Worm (Caenorhabditis elegans) whole organism, L4 larva: ENCODE data around the gene meg-1.

ENCODE experiments used
- D1046.2 ChIP-seq: fragments of 200-800 bp; sonication (Bioruptor generic); IDR thresholded peaks from 2 replicates; pipeline ENCODE4 v1.3.6; 2022; ENCODE audit warnings: missing genetic modification characterization, missing compliant biosample characterization
- F37D6.2 ChIP-seq: sonication (generic microtip); optimal IDR thresholded peaks from 2 replicates; lab custom pipeline; 2016; ENCODE audit warnings: mild to moderate bottlenecking, missing genetic modification characterization, missing compliant biosample characterization
- F44E2.7 ChIP-seq: fragments of 200-800 bp; sonication (Bioruptor generic); IDR thresholded peaks from 2 replicates; pipeline ENCODE4 v2.1.2; 2022; ENCODE audit warnings: missing genetic modification characterization, missing compliant biosample characterization
- F49E8.2 ChIP-seq: sonication (generic microtip); optimal IDR thresholded peaks from 2 replicates; lab custom pipeline; 2016; ENCODE audit warnings: missing compliant biosample characterization, mild to moderate bottlenecking, missing genetic modification characterization, borderline replicate concordance
- R02D3.7 ChIP-seq: fragments of 150-350 bp; sonication (generic microtip); optimal IDR thresholded peaks from 3 replicates; lab custom pipeline; 2014; ENCODE audit warnings: missing biosample characterization, missing genetic modification characterization
- T26A8.4 ChIP-seq: fragments of 200-800 bp; sonication (Bioruptor generic); IDR thresholded peaks from 2 replicates; pipeline ENCODE4 v1.3.6; 2022; ENCODE audit warnings: missing genetic modification characterization, missing compliant biosample characterization
- Y105C5A.15 ChIP-seq: fragments of 200-800 bp; sonication (Bioruptor generic); IDR thresholded peaks from 2 replicates; pipeline ENCODE4 v1.3.6; 2022; ENCODE audit warnings: missing genetic modification characterization, missing compliant biosample characterization
- Y5F2A.4 ChIP-seq: fragments of 200-800 bp; sonication (Bioruptor generic); optimal IDR thresholded peaks from 2 replicates; lab custom pipeline; 2018; ENCODE audit warnings: mild to moderate bottlenecking, missing genetic modification characterization, missing compliant biosample characterization
- aha-1 ChIP-seq: fragments of 150-350 bp; peaks from one replicate; lab custom pipeline; 2014; ENCODE audit warnings: missing biosample characterization, missing genetic modification characterization
- ama-1 ChIP-seq: fragments of 150-350 bp; optimal IDR thresholded peaks from 2 replicates; lab custom pipeline; 2014; ENCODE audit warnings: inconsistent platforms, mixed read lengths
- attf-4 ChIP-seq: sonication (generic microtip); optimal IDR thresholded peaks from 3 replicates; lab custom pipeline; 2017; ENCODE audit warnings: missing biosample characterization, missing genetic modification characterization
- ceh-28 ChIP-seq: fragments of 150-350 bp; optimal IDR thresholded peaks from 2 replicates; lab custom pipeline; 2014; ENCODE audit warnings: missing biosample characterization, missing genetic modification reagents, missing genetic modification characterization
- ceh-62 ChIP-seq: sonication (generic microtip); optimal IDR thresholded peaks from 2 replicates; lab custom pipeline; 2017; ENCODE audit warnings: missing biosample characterization, missing genetic modification characterization
- ces-1 ChIP-seq: fragments of 150-350 bp; sonication (generic microtip); optimal IDR thresholded peaks from 4 replicates; lab custom pipeline; 2014; ENCODE audit warnings: missing biosample characterization, missing genetic modification reagents, missing genetic modification characterization
- ctbp-1 ChIP-seq: fragments of 200-800 bp; sonication (Bioruptor generic); IDR thresholded peaks from 2 replicates; pipeline ENCODE4 v1.3.6; 2022; ENCODE audit warnings: missing genetic modification reagents, missing genetic modification characterization, missing compliant biosample characterization
- daf-12 ChIP-seq: fragments of 150-350 bp; optimal IDR thresholded peaks from 2 replicates; lab custom pipeline; 2014; ENCODE audit warnings: missing biosample characterization, missing genetic modification reagents, missing genetic modification characterization
- daf-16 ChIP-seq, 3 experiments: sonication (generic microtip); optimal IDR thresholded peaks; 2 replicates each; lab custom pipeline; 2016 to 2017; ENCODE audit warnings: missing genetic modification characterization in 3 of 3, missing genetic modification reagents in 3 of 3, mild to moderate bottlenecking in 2 of 3, missing compliant biosample characterization in 2 of 3, missing biosample characterization in 1 of 3, moderate library complexity in 1 of 3
- daf-8 ChIP-seq: fragments of 200-800 bp; sonication (Bioruptor generic); IDR thresholded peaks from 2 replicates; pipeline ENCODE4 v1.3.6; 2022; ENCODE audit warnings: missing genetic modification characterization, missing compliant biosample characterization
- dmd-6 ChIP-seq: fragments of 200-800 bp; sonication (Bioruptor generic); IDR thresholded peaks from 2 replicates; pipeline ENCODE4 v1.3.6; 2022; ENCODE audit warnings: missing genetic modification reagents, missing genetic modification characterization, missing compliant biosample characterization
- duxl-1 ChIP-seq: sonication (generic microtip); optimal IDR thresholded peaks from 2 replicates; lab custom pipeline; 2016; ENCODE audit warnings: mild to moderate bottlenecking, missing genetic modification characterization, moderate library complexity, missing compliant biosample characterization; ENCODE audit not compliant: poor library complexity
- egl-43 ChIP-seq: fragments of 200-800 bp; sonication (Bioruptor generic); IDR thresholded peaks from 2 replicates; pipeline ENCODE4 v1.3.6; 2022; ENCODE audit warnings: missing genetic modification reagents, missing genetic modification characterization, missing compliant biosample characterization
- fkh-10 ChIP-seq: fragments of 150-350 bp; optimal IDR thresholded peaks from 2 replicates; lab custom pipeline; 2014; ENCODE audit warnings: missing biosample characterization, missing genetic modification reagents, missing genetic modification characterization
- gei-8 ChIP-seq: fragments of 200-800 bp; sonication (Bioruptor generic); optimal IDR thresholded peaks from 2 replicates; lab custom pipeline; 2018; ENCODE audit warnings: mild to moderate bottlenecking, missing genetic modification characterization, missing compliant biosample characterization
- hlh-30 ChIP-seq: sonication (generic microtip); optimal IDR thresholded peaks from 2 replicates; lab custom pipeline; 2017; ENCODE audit warnings: antibody characterized with exemption, mild to moderate bottlenecking, missing genetic modification characterization, missing compliant biosample characterization; ENCODE audit not compliant: insufficient read depth
- hmg-1.1 ChIP-seq: fragments of 200-800 bp; sonication (Bioruptor generic); IDR thresholded peaks from 2 replicates; pipeline ENCODE4 v1.3.6; 2022; ENCODE audit warnings: missing genetic modification reagents, missing genetic modification characterization, missing compliant biosample characterization
- lin-13 ChIP-seq: fragments of 150-350 bp; optimal IDR thresholded peaks from 2 replicates; lab custom pipeline; 2014; ENCODE audit warnings: missing biosample characterization, missing genetic modification reagents, missing genetic modification characterization
- lin-38 ChIP-seq: fragments of 200-800 bp; sonication (Bioruptor generic); IDR thresholded peaks from 2 replicates; pipeline ENCODE4 v1.3.6; 2022; ENCODE audit warnings: missing genetic modification reagents, missing genetic modification characterization, missing compliant biosample characterization
- lin-39 ChIP-seq: fragments of 150-350 bp; optimal IDR thresholded peaks from 2 replicates; lab custom pipeline; 2014; ENCODE audit warnings: missing biosample characterization, missing genetic modification reagents, missing genetic modification characterization
- lir-3 ChIP-seq: sonication (generic microtip); optimal IDR thresholded peaks from 2 replicates; lab custom pipeline; 2016; ENCODE audit warnings: mild to moderate bottlenecking, missing genetic modification characterization, missing compliant biosample characterization
- mdl-1 ChIP-seq, 2 experiments: fragments of 150-350 bp in 1 of 2; sonication (generic microtip) in 1 of 2; optimal IDR thresholded peaks; 2 replicates each; lab custom pipeline; 2014 to 2017; ENCODE audit warnings: missing biosample characterization in 2 of 2, missing genetic modification characterization in 2 of 2
- mdt-29 ChIP-seq: fragments of 200-800 bp; sonication (Bioruptor generic); IDR thresholded peaks from 2 replicates; pipeline ENCODE4 v1.3.6; 2022; ENCODE audit warnings: missing genetic modification reagents, missing genetic modification characterization, missing compliant biosample characterization
- mes-2 ChIP-seq: sonication (generic microtip); optimal IDR thresholded peaks from 2 replicates; lab custom pipeline; 2016; ENCODE audit warnings: missing genotype, mild to moderate bottlenecking, missing genetic modification characterization, missing compliant biosample characterization; ENCODE audit not compliant: poor library complexity, severe bottlenecking
- nhr-102 ChIP-seq: sonication (generic microtip); optimal IDR thresholded peaks from 2 replicates; lab custom pipeline; 2016; ENCODE audit warnings: mild to moderate bottlenecking, missing genetic modification characterization, moderate library complexity, missing compliant biosample characterization
- nhr-11 ChIP-seq: fragments of 150-350 bp; optimal IDR thresholded peaks from 2 replicates; lab custom pipeline; 2014; ENCODE audit warnings: missing biosample characterization, missing genetic modification characterization
- nhr-28 ChIP-seq: fragments of 150-350 bp; optimal IDR thresholded peaks from 2 replicates; lab custom pipeline; 2014; ENCODE audit warnings: missing biosample characterization, missing genetic modification characterization
- nhr-42 ChIP-seq: fragments of 200-800 bp; sonication (Bioruptor generic); IDR thresholded peaks from 2 replicates; pipeline ENCODE4 v1.3.6; 2022; ENCODE audit warnings: missing genetic modification characterization, missing compliant biosample characterization
- pha-4 ChIP-seq, 2 experiments: fragments of 150-350 bp in 1 of 2; fragments of 200-800 bp in 1 of 2; sonication (Bioruptor generic) in 1 of 2; IDR thresholded peaks in 1 of 2; optimal IDR thresholded peaks in 1 of 2; 2 replicates each; pipeline versions ENCODE4 v1.3.6 to Lab custom; 2014 to 2022; ENCODE audit warnings: missing genetic modification characterization in 2 of 2, missing genetic modification reagents in 2 of 2, missing biosample characterization in 1 of 2, missing compliant biosample characterization in 1 of 2
- php-3 ChIP-seq: fragments of 200-800 bp; sonication (Bioruptor generic); IDR thresholded peaks from 2 replicates; pipeline ENCODE4 v1.3.6; 2022; ENCODE audit warnings: missing genetic modification reagents, missing genetic modification characterization, missing compliant biosample characterization
- rbr-2 ChIP-seq: sonication (generic microtip); optimal IDR thresholded peaks from 2 replicates; lab custom pipeline; 2016; ENCODE audit warnings: missing genotype, missing genetic modification characterization, missing compliant biosample characterization
- saeg-2 ChIP-seq: fragments of 200-800 bp; sonication (Bioruptor generic); IDR thresholded peaks from 2 replicates; pipeline ENCODE4 v1.3.6; 2022; ENCODE audit warnings: missing genetic modification reagents, missing genetic modification characterization, missing compliant biosample characterization
- skn-1 ChIP-seq: fragments of 150-350 bp; optimal IDR thresholded peaks from 2 replicates; lab custom pipeline; 2014; ENCODE audit warnings: missing biosample characterization, missing genetic modification characterization
- snpc-1.2 ChIP-seq: fragments of 200-800 bp; sonication (Bioruptor generic); IDR thresholded peaks from 2 replicates; pipeline ENCODE4 v1.3.6; 2022; ENCODE audit warnings: missing genetic modification reagents, missing genetic modification characterization, missing compliant biosample characterization
- spr-3 ChIP-seq: fragments of 200-800 bp; sonication (Bioruptor generic); optimal IDR thresholded peaks from 2 replicates; lab custom pipeline; 2018; ENCODE audit warnings: mild to moderate bottlenecking, missing genetic modification characterization, missing compliant biosample characterization
- tag-97 ChIP-seq: fragments of 200-800 bp; sonication (Bioruptor generic); IDR thresholded peaks from 2 replicates; pipeline ENCODE4 v1.3.6; 2022; ENCODE audit warnings: missing genetic modification characterization, missing compliant biosample characterization
- zag-1 ChIP-seq: fragments of 150-350 bp; optimal IDR thresholded peaks from 2 replicates; lab custom pipeline; 2014; ENCODE audit warnings: missing biosample characterization, missing genetic modification characterization
- ztf-11 ChIP-seq: fragments of 150-350 bp; optimal IDR thresholded peaks from 2 replicates; lab custom pipeline; 2014; ENCODE audit warnings: missing biosample characterization, missing genetic modification characterization

Gene meg-1

DNA sequence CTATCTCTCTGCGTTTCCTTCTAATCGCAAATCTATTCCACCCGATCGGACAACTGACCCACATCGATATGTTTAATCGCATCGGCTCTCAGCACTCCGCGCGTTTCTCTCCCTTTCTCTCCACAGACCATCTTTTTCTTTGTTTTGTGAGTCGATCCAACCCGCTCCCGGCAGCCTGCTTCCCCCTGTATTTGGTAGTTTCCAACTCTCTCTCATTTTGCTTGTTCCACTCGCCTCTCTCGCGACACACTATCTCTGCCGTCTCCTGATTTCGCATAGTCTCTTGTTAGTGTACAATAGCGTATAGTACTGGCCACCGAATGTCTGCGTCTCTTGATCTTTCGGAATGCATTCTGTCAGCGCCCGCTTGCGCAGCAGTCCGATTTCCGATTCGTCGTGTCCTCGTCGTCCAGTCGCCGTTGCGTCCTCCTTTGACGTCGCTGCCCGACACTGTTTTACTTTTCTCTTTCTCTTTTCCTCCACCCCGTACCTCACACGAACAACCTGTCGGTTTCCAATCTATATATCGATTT, 21.3 kb upstream of the meg-1 start (continued):
- no peak for TF ChIP-seq lir-3 (tag; lab: Kevin White, UChicago)
- TF ChIP-seq lin-38, result 0 out of 2 replicates have a peak, but pooled peaks have one; percentile 21
- TF ChIP-seq dmd-6 (GFP tag; lab: Robert Waterston, UW), result peak; percentile 60
- TF ChIP-seq ces-1 (GFP tag; lab: Kevin White, UChicago), result no peak
- TF ChIP-seq mdt-29, result no peak
- no peak for TF ChIP-seq tag-97
- TF ChIP-seq saeg-2 (GFP tag; lab: Robert Waterston, UW), result no peak
- TF ChIP-seq ceh-28, result peak; percentile 51
- peak; percentile 94 for TF ChIP-seq aha-1 (tag; lab: Kevin White, UChicago)
- TF ChIP-seq nhr-28 (tag; lab: Kevin White, UChicago), result peak; percentile 56
- peak; percentile 50 for TF ChIP-seq mes-2
- TF ChIP-seq mdl-1 (tag; optimal IDR thresholded peaks at IDR 0.05; lab: Kevin White, UChicago), result peak in 1 of 2 experiments; percentile 36

DNA sequence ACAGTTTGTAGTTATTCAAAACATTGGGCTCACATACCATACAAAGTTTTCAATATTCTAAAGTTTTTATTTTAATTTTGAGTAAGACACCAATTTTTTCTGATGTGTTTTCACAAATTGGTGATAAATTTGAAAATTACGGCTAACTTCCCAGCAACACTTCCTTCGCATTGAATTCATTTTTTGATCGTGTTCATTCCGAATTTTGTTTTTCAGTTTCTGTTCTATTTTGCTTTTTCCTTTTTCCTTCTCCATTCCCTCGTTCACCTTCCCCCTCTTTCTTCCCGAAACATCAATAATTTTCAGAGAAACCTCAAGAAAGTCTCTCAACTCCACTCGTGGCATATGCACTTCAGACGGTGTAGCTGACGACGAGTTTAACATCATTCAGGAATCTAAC, 19.4 kb upstream of the meg-1 start, which contains the start of gene alg-1:
Gene alg-1 (plus strand): TSS at position 301 of the 400 bp plus-strand sequence.
- TF ChIP-seq nhr-11, result no peak
- no peak for TF ChIP-seq R02D3.7
- TF ChIP-seq zag-1 (tag; lab: Kevin White, UChicago), result no peak
- TF ChIP-seq mdl-1 (tag; optimal IDR thresholded peaks at IDR 0.05; lab: Kevin White, UChicago), result no peak
- no peak for TF ChIP-seq Y105C5A.15 (GFP tag; lab: Robert Waterston, UW)
- no peak for TF ChIP-seq daf-8
- TF ChIP-seq nhr-28 (tag; lab: Kevin White, UChicago), result no peak
- TF ChIP-seq F44E2.7 (GFP tag; lab: Robert Waterston, UW), result no peak
- TF ChIP-seq lir-3 (tag; lab: Kevin White, UChicago), result no peak

DNA sequence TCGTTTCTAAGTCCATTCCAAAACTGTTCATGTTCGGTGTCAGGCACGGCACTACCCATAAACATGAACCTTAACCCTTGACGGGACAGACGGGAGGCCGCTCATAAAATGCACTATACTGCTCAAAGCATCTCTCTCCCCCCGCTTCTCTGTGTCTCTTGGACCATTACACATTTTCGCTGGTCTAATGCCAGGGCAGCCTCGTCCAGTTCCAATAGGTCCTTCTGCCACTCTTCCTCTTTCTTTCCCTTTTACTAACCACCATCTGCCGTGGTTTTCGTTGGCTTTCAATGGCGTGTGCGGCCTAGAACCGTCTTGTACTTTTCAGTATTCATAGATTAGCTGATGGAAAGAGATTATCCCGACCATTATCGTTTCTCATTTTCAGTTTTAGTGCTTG, 18.7 kb upstream of the meg-1 start:
- no peak for TF ChIP-seq ama-1 (lab: Kevin White, UChicago)
- TF ChIP-seq lir-3 (tag; lab: Kevin White, UChicago), result no peak
- TF ChIP-seq php-3, result 0 out of 2 replicates have a peak, but pooled peaks have one; percentile 34
- TF ChIP-seq nhr-42, result no peak
- TF ChIP-seq lin-39 (tag; lab: Kevin White, UChicago), result no peak
- TF ChIP-seq hmg-1.1 (GFP tag; lab: Robert Waterston, UW), result peak; percentile 47; the same call in 1 of the 2 replicates
- TF ChIP-seq saeg-2 (GFP tag; lab: Robert Waterston, UW), result no peak
- TF ChIP-seq ztf-11 (tag; lab: Kevin White, UChicago), result no peak
- TF ChIP-seq nhr-102 (tag; lab: Kevin White, UChicago), result no peak
- TF ChIP-seq ceh-62 (tag; lab: Kevin White, UChicago), result no peak
- no peak for TF ChIP-seq T26A8.4 (GFP tag; lab: Robert Waterston, UW)
- TF ChIP-seq nhr-28 (tag; lab: Kevin White, UChicago), result no peak
- TF ChIP-seq F37D6.2 (tag; lab: Kevin White, UChicago), result no peak
- no peak for TF ChIP-seq spr-3 (GFP tag; lab: Kevin White, UChicago)
- TF ChIP-seq daf-12, result no peak
- TF ChIP-seq rbr-2 (tag; lab: Kevin White, UChicago), result no peak
- no peak for TF ChIP-seq snpc-1.2
- no peak for TF ChIP-seq D1046.2
- TF ChIP-seq dmd-6 (GFP tag; lab: Robert Waterston, UW), result no peak
- TF ChIP-seq pha-4 (GFP tag; IDR thresholded peaks at IDR 0.05; lab: Robert Waterston, UW), result no peak
- no peak for TF ChIP-seq pha-4 (tag; optimal IDR thresholded peaks at IDR 0.05; lab: Kevin White, UChicago)
- TF ChIP-seq gei-8 (GFP tag; lab: Kevin White, UChicago), result no peak
- TF ChIP-seq tag-97, result no peak
- TF ChIP-seq Y5F2A.4 (GFP tag; lab: Kevin White, UChicago), result no peak
- TF ChIP-seq egl-43 (GFP tag; lab: Robert Waterston, UW), result peak; percentile 65
- TF ChIP-seq fkh-10 (GFP tag; lab: Kevin White, UChicago), result no peak
- TF ChIP-seq duxl-1 (tag; lab: Kevin White, UChicago), result no peak
- TF ChIP-seq ctbp-1, result no peak
- no peak for TF ChIP-seq F49E8.2
- TF ChIP-seq hlh-30 (tag; lab: Kevin White, UChicago), result no peak
- no peak for TF ChIP-seq lin-13 (GFP tag; lab: Kevin White, UChicago)
- TF ChIP-seq skn-1, result no peak
- no peak for TF ChIP-seq attf-4 (tag; lab: Kevin White, UChicago)
- no peak for TF ChIP-seq daf-16 (GFP tag; optimal IDR thresholded peaks at IDR 0.05; lab: Kevin White, UChicago)
- no peak for TF ChIP-seq daf-16 (tag; optimal IDR thresholded peaks at IDR 0.05; lab: Kevin White, UChicago)
- peak; percentile 14 for TF ChIP-seq mes-2
